Worm (Caenorhabditis elegans) whole organism, L4 larva: ENCODE data around the gene prmt-9.

Experiments used
- D1046.2 ChIP-seq: fragments of 200-800 bp; sonication (Bioruptor generic); IDR thresholded peaks from 2 replicates; pipeline ENCODE4 v1.3.6; 2022; ENCODE audit warnings: missing genetic modification characterization, missing compliant biosample characterization
- T20F7.1 ChIP-seq: fragments of 200-800 bp; sonication (Bioruptor generic); optimal IDR thresholded peaks from 2 replicates; lab custom pipeline; 2018; ENCODE audit warnings: mild to moderate bottlenecking, missing genetic modification characterization, missing compliant biosample characterization
- Y105C5A.15 ChIP-seq: fragments of 200-800 bp; sonication (Bioruptor generic); IDR thresholded peaks from 2 replicates; pipeline ENCODE4 v1.3.6; 2022; ENCODE audit warnings: missing genetic modification characterization, missing compliant biosample characterization
- Y75B8A.6 ChIP-seq: fragments of 200-800 bp; sonication (Bioruptor generic); IDR thresholded peaks from 2 replicates; pipeline ENCODE4 v1.3.6; 2022; ENCODE audit warnings: missing genetic modification reagents, missing genetic modification characterization, missing compliant biosample characterization
- ZK337.2 ChIP-seq: fragments of 200-800 bp; sonication (Bioruptor generic); IDR thresholded peaks from 2 replicates; pipeline ENCODE4 v1.3.6; 2022; ENCODE audit warnings: missing genetic modification reagents, missing genetic modification characterization, missing compliant biosample characterization
- aly-2 ChIP-seq: sonication (generic microtip); optimal IDR thresholded peaks from 2 replicates; lab custom pipeline; 2018; ENCODE audit warnings: missing biosample characterization, missing genetic modification characterization
- ceh-62 ChIP-seq: sonication (generic microtip); optimal IDR thresholded peaks from 2 replicates; lab custom pipeline; 2017; ENCODE audit warnings: missing biosample characterization, missing genetic modification characterization
- daf-19 ChIP-seq: fragments of 200-800 bp; sonication (Bioruptor generic); conservative IDR thresholded peaks from 2 replicates; pipeline ENCODE4 v1.3.6; 2022; ENCODE audit warnings: missing genetic modification characterization, missing compliant biosample characterization
- dpl-1 ChIP-seq: fragments of 150-350 bp; optimal IDR thresholded peaks from 2 replicates; lab custom pipeline; 2014; ENCODE audit warnings: missing biosample characterization, missing genetic modification reagents, missing genetic modification characterization
- duxl-1 ChIP-seq: sonication (generic microtip); optimal IDR thresholded peaks from 2 replicates; lab custom pipeline; 2016; ENCODE audit warnings: mild to moderate bottlenecking, missing genetic modification characterization, moderate library complexity, missing compliant biosample characterization; ENCODE audit not compliant: poor library complexity
- egl-43 ChIP-seq: fragments of 200-800 bp; sonication (Bioruptor generic); IDR thresholded peaks from 2 replicates; pipeline ENCODE4 v1.3.6; 2022; ENCODE audit warnings: missing genetic modification reagents, missing genetic modification characterization, missing compliant biosample characterization
- fkh-10 ChIP-seq: fragments of 150-350 bp; optimal IDR thresholded peaks from 2 replicates; lab custom pipeline; 2014; ENCODE audit warnings: missing biosample characterization, missing genetic modification reagents, missing genetic modification characterization
- fos-1 ChIP-seq: fragments of 150-350 bp; optimal IDR thresholded peaks from 2 replicates; lab custom pipeline; 2014; ENCODE audit warnings: missing biosample characterization, missing genetic modification characterization
- gei-8 ChIP-seq: fragments of 200-800 bp; sonication (Bioruptor generic); optimal IDR thresholded peaks from 2 replicates; lab custom pipeline; 2018; ENCODE audit warnings: mild to moderate bottlenecking, missing genetic modification characterization, missing compliant biosample characterization
- jun-1 ChIP-seq: fragments of 150-350 bp; optimal IDR thresholded peaks from 2 replicates; lab custom pipeline; 2014; ENCODE audit warnings: missing biosample characterization, missing genetic modification reagents, missing genetic modification characterization
- lin-29 ChIP-seq: fragments of 200-800 bp; sonication (Bioruptor generic); IDR thresholded peaks from 2 replicates; pipeline ENCODE4 v1.3.6; 2022; ENCODE audit warnings: missing genetic modification reagents, missing genetic modification characterization, missing compliant biosample characterization
- lin-38 ChIP-seq: fragments of 200-800 bp; sonication (Bioruptor generic); IDR thresholded peaks from 2 replicates; pipeline ENCODE4 v1.3.6; 2022; ENCODE audit warnings: missing genetic modification reagents, missing genetic modification characterization, missing compliant biosample characterization
- lin-39 ChIP-seq: fragments of 150-350 bp; optimal IDR thresholded peaks from 2 replicates; lab custom pipeline; 2014; ENCODE audit warnings: missing biosample characterization, missing genetic modification reagents, missing genetic modification characterization
- madf-5 ChIP-seq, 2 experiments: fragments of 200-800 bp; sonication (Bioruptor generic); IDR thresholded peaks; 2 replicates each; pipeline ENCODE4 v1.3.6; 2022; ENCODE audit warnings: missing compliant biosample characterization in 2 of 2, missing genetic modification characterization in 2 of 2
- madf-9 ChIP-seq: fragments of 200-800 bp; sonication (Bioruptor generic); conservative IDR thresholded peaks from 2 replicates; pipeline ENCODE4 v1.3.6; 2022; ENCODE audit warnings: missing genetic modification reagents, missing genetic modification characterization, missing compliant biosample characterization
- mep-1 ChIP-seq: fragments of 150-350 bp; sonication (generic microtip); optimal IDR thresholded peaks from 3 replicates; lab custom pipeline; 2014; ENCODE audit warnings: missing biosample characterization, missing genetic modification characterization
- mxl-2 ChIP-seq: fragments of 200-800 bp; sonication (Bioruptor generic); conservative IDR thresholded peaks from 2 replicates; pipeline ENCODE4 v1.3.6; 2022; ENCODE audit warnings: missing genetic modification reagents, missing genetic modification characterization, missing compliant biosample characterization
- nhr-102 ChIP-seq: sonication (generic microtip); optimal IDR thresholded peaks from 2 replicates; lab custom pipeline; 2016; ENCODE audit warnings: mild to moderate bottlenecking, missing genetic modification characterization, moderate library complexity, missing compliant biosample characterization
- nhr-11 ChIP-seq: fragments of 150-350 bp; optimal IDR thresholded peaks from 2 replicates; lab custom pipeline; 2014; ENCODE audit warnings: missing biosample characterization, missing genetic modification characterization
- nhr-111 ChIP-seq: fragments of 200-800 bp; sonication (Bioruptor generic); optimal IDR thresholded peaks from 2 replicates; lab custom pipeline; 2018; ENCODE audit warnings: mild to moderate bottlenecking, missing genetic modification characterization, missing compliant biosample characterization
- nhr-237 ChIP-seq: sonication (generic microtip); optimal IDR thresholded peaks from 2 replicates; lab custom pipeline; 2017; ENCODE audit warnings: missing biosample characterization, missing genetic modification characterization
- nhr-28 ChIP-seq: fragments of 150-350 bp; optimal IDR thresholded peaks from 2 replicates; lab custom pipeline; 2014; ENCODE audit warnings: missing biosample characterization, missing genetic modification characterization
- nhr-41 ChIP-seq: fragments of 200-800 bp; sonication (Bioruptor generic); IDR thresholded peaks from 2 replicates; pipeline ENCODE4 v1.3.6; 2022; ENCODE audit warnings: missing genetic modification reagents, missing genetic modification characterization, missing compliant biosample characterization
- nhr-76 ChIP-seq: fragments of 150-350 bp; optimal IDR thresholded peaks from 2 replicates; lab custom pipeline; 2014; ENCODE audit warnings: missing biosample characterization, missing genetic modification characterization
- php-3 ChIP-seq: fragments of 200-800 bp; sonication (Bioruptor generic); IDR thresholded peaks from 2 replicates; pipeline ENCODE4 v1.3.6; 2022; ENCODE audit warnings: missing genetic modification reagents, missing genetic modification characterization, missing compliant biosample characterization
- pqm-1 ChIP-seq: sonication (generic microtip); optimal IDR thresholded peaks from 2 replicates; lab custom pipeline; 2017; ENCODE audit warnings: missing biosample characterization, missing genetic modification characterization
- rbr-2 ChIP-seq: sonication (generic microtip); optimal IDR thresholded peaks from 2 replicates; lab custom pipeline; 2016; ENCODE audit warnings: missing genotype, missing genetic modification characterization, missing compliant biosample characterization
- set-16 ChIP-seq: fragments of 200-800 bp; sonication (Bioruptor generic); IDR thresholded peaks from 2 replicates; pipeline ENCODE4 v1.3.6; 2022; ENCODE audit warnings: missing genetic modification reagents, missing genetic modification characterization, missing compliant biosample characterization
- skn-1 ChIP-seq: fragments of 150-350 bp; optimal IDR thresholded peaks from 2 replicates; lab custom pipeline; 2014; ENCODE audit warnings: missing biosample characterization, missing genetic modification characterization
- snpc-1.2 ChIP-seq: fragments of 200-800 bp; sonication (Bioruptor generic); IDR thresholded peaks from 2 replicates; pipeline ENCODE4 v1.3.6; 2022; ENCODE audit warnings: missing genetic modification reagents, missing genetic modification characterization, missing compliant biosample characterization
- snpc-4 ChIP-seq: fragments of 150-350 bp; optimal IDR thresholded peaks from 2 replicates; lab custom pipeline; 2014; ENCODE audit warnings: missing biosample characterization, missing genetic modification characterization
- spr-1 ChIP-seq: sonication (generic microtip); optimal IDR thresholded peaks from 2 replicates; lab custom pipeline; 2016; ENCODE audit warnings: mild to moderate bottlenecking, missing genetic modification characterization, missing compliant biosample characterization
- unc-130 ChIP-seq: sonication (generic microtip); optimal IDR thresholded peaks from 2 replicates; lab custom pipeline; 2016; ENCODE audit warnings: missing genetic modification reagents, missing genetic modification characterization, missing compliant biosample characterization
- zag-1 ChIP-seq: fragments of 150-350 bp; optimal IDR thresholded peaks from 2 replicates; lab custom pipeline; 2014; ENCODE audit warnings: missing biosample characterization, missing genetic modification characterization

prmt-9 gene

DNA sequence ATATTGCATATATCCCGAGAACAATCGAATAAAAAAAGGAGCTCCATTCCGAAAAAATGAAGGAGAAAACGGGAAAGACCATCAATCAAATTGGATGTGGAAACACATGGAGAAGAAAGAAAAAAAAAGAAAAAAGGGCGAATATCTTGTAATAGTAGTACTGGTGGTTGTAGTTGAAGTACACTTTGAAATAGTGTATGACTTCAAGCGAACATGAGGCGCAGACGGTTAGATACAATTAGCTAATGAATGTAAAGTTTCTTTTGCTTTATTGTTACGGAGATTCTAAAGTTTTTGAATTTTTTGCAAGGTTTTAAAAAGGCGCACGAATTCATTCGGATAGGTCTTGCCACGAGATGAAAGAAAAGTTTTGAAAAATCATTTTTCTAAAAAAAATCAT, 51.7 kb downstream of the prmt-9 start (continued):
- TF ChIP-seq egl-43 (no peak), nhr-28 (tag; lab: Kevin White, UChicago) (peak; percentile 67), nhr-41 (GFP tag; lab: Robert Waterston, UW) (no peak), mep-1 (tag; lab: Kevin White, UChicago) (no peak), aly-2 (tag; lab: Kevin White, UChicago) (no peak), daf-19 (GFP tag; lab: Robert Waterston, UW) (no peak), set-16 (GFP tag; lab: Robert Waterston, UW) (no peak), jun-1 (tag; lab: Kevin White, UChicago) (no peak), lin-39 (no peak), snpc-1.2 (GFP tag; lab: Robert Waterston, UW) (no peak), madf-9 (GFP tag; lab: Robert Waterston, UW) (no peak), nhr-111 (GFP tag; lab: Kevin White, UChicago) (no peak), gei-8 (GFP tag; lab: Kevin White, UChicago) (no peak), nhr-102 (tag; lab: Kevin White, UChicago) (no peak), Y75B8A.6 (no peak), D1046.2 (GFP tag; lab: Robert Waterston, UW) (no peak), php-3 (GFP tag; lab: Robert Waterston, UW) (no peak), nhr-76 (no peak), pqm-1 (no peak), lin-29 (GFP tag; lab: Robert Waterston, UW) (no peak), Y105C5A.15 (no peak), T20F7.1 (GFP tag; lab: Kevin White, UChicago) (no peak), ceh-62 (tag; lab: Kevin White, UChicago) (no peak), dpl-1 (peak; percentile 14)

DNA sequence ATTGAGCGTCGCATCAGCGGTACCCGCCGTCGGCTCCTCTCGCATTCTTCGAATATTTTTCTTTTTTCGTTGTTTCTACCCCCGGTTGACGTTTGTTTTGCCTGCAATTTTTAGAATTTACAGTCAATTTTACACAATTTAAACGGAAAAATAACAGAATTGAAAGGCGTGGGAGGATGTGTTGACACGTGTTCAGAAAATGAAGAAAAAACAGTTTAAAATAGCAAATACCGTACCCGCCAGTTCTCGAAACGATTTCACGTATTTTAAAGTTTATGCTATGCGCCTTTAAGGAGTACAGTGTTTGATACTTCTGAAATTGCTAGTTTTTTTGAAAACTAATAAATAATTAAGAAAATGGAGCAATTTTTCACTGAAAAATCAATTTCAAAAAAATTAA, 53.3 kb downstream of the prmt-9 start, which contains the start of gene ark-1:
TSS of gene ark-1 (minus strand) at position 101 of the 400 bp plus-strand sequence.
- no peak for TF ChIP-seq rbr-2 (tag; lab: Kevin White, UChicago)
- TF ChIP-seq nhr-237: no peak
- TF ChIP-seq mxl-2 (GFP tag; lab: Robert Waterston, UW): no peak
- no peak for TF ChIP-seq fos-1 (tag; lab: Kevin White, UChicago)
- TF ChIP-seq nhr-11 (tag; lab: Kevin White, UChicago): no peak
- no peak for TF ChIP-seq zag-1 (tag; lab: Kevin White, UChicago)
- no peak for TF ChIP-seq spr-1 (tag; lab: Kevin White, UChicago)
- TF ChIP-seq skn-1 (tag; lab: Kevin White, UChicago): no peak
- no peak for TF ChIP-seq lin-38 (GFP tag; lab: Robert Waterston, UW)
- no peak for TF ChIP-seq daf-19 (GFP tag; lab: Robert Waterston, UW)
- no peak for TF ChIP-seq madf-5 (GFP tag; IDR thresholded peaks at IDR 0.05; lab: Robert Waterston, UW)
- no peak for TF ChIP-seq ZK337.2 (GFP tag; lab: Robert Waterston, UW)
- TF ChIP-seq egl-43: no peak
- TF ChIP-seq unc-130 (GFP tag; lab: Kevin White, UChicago): no peak
- no peak for TF ChIP-seq fkh-10 (GFP tag; lab: Kevin White, UChicago)
- no peak for TF ChIP-seq duxl-1 (tag; lab: Kevin White, UChicago)
- TF ChIP-seq snpc-4: no peak
